Fruit fly (Drosophila melanogaster): Measurements from ENCODE around the gene CG31337.
A peak's percentile ranks its signal among the peaks of the same experiment; 100 is the strongest.

The CG31337 gene

dm6 chr3R:13529256-13529655 is 15.9 kb downstream of the CG31337 start, which contains the start of gene CG46457:
CG46457 (minus strand) TSS chr3R:13529356.
- TF ChIP-seq sc (optimal IDR thresholded peaks at IDR 0.05): no peak
- no peak for TF ChIP-seq sc (GFP tag; optimal IDR thresholded peaks at IDR 0.05)
- peak; percentile 46 for TF ChIP-seq Ets65A (GFP tag)

- TF ChIP-seq C15 (GFP tag; IDR thresholded peaks at IDR 0.05) (no peak), crol (GFP tag; IDR thresholded peaks at IDR 0.05) (no peak), CG6765 (GFP tag; optimal IDR thresholded peaks at IDR 0.05) (no peak), fd64A (GFP tag; optimal IDR thresholded peaks at IDR 0.05) (no peak), Rx (GFP tag; IDR thresholded peaks at IDR 0.05) (no peak), nmo (GFP tag; optimal IDR thresholded peaks at IDR 0.05) (no peak), CG8765 (GFP tag; IDR thresholded peaks at IDR 0.05) (no peak), Dad (GFP tag; optimal IDR thresholded peaks at IDR 0.05) (no peak), Xrp1 (GFP tag; IDR thresholded peaks at IDR 0.05) (no peak), TFAM (GFP tag; optimal IDR thresholded peaks at IDR 0.05) (no peak), CG3838 (GFP tag; optimal IDR thresholded peaks at IDR 0.05) (no peak), ham (GFP tag; IDR thresholded peaks at IDR 0.05) (no peak), trh (GFP tag; optimal IDR thresholded peaks at IDR 0.05) (no peak), dysf (GFP tag; IDR thresholded peaks at IDR 0.05) (no peak), D (optimal IDR thresholded peaks at IDR 0.05) (no peak), D (GFP tag; optimal IDR thresholded peaks at IDR 0.05) (no peak)
Measured at dm6 chr3R:13526638-13527037, 18.6 kb downstream of the CG31337 start.

- TF ChIP-seq CG2129 (GFP tag; IDR thresholded peaks at IDR 0.05; ENCODE audit: partially characterized antibody) (no peak), CG15011 (GFP tag; optimal IDR thresholded peaks at IDR 0.05) (no peak), nom (GFP tag; optimal IDR thresholded peaks at IDR 0.05) (peak; percentile 49), Ets65A (GFP tag) (peak; percentile 42), YL-1 (GFP tag; optimal IDR thresholded peaks at IDR 0.05) (no peak), Aef1 (GFP tag; IDR thresholded peaks at IDR 0.05) (no peak), sug (tag; optimal IDR thresholded peaks at IDR 0.05) (no peak), Doc2 (GFP tag; IDR thresholded peaks at IDR 0.05) (no peak)
Measured at dm6 chr3R:13525986-13526385, 19.2 kb downstream of the CG31337 start.

- no peak for TF ChIP-seq CG3281 (GFP tag; optimal IDR thresholded peaks at IDR 0.05)
- no peak for TF ChIP-seq maf-S (GFP tag; optimal IDR thresholded peaks at IDR 0.05)
- TF ChIP-seq ewg (GFP tag; optimal IDR thresholded peaks at IDR 0.05): no peak
- no peak for TF ChIP-seq ase (GFP tag; IDR thresholded peaks at IDR 0.05)
- no peak for TF ChIP-seq Rx (GFP tag; IDR thresholded peaks at IDR 0.05)
- no peak for TF ChIP-seq bbx (GFP tag; IDR thresholded peaks at IDR 0.05; ENCODE audit: partially characterized antibody)
- TF ChIP-seq Nf-YA (GFP tag; IDR thresholded peaks at IDR 0.05): no peak
- TF ChIP-seq CG9609 (GFP tag; optimal IDR thresholded peaks at IDR 0.05): no peak
- TF ChIP-seq CG18011 (GFP tag; optimal IDR thresholded peaks at IDR 0.05): no peak
- no peak for TF ChIP-seq vvl (GFP tag; IDR thresholded peaks at IDR 0.05)
- no peak for TF ChIP-seq CG17912 (GFP tag; optimal IDR thresholded peaks at IDR 0.05)
- no peak for TF ChIP-seq CG16779 (GFP tag; IDR thresholded peaks at IDR 0.05)
- TF ChIP-seq hth (optimal IDR thresholded peaks at IDR 0.05): no peak
- no peak for TF ChIP-seq Xrp1 (GFP tag; IDR thresholded peaks at IDR 0.05)
- peak; percentile 59 for TF ChIP-seq Drgx (GFP tag; IDR thresholded peaks at IDR 0.05)
- no peak for TF ChIP-seq kni (GFP tag; optimal IDR thresholded peaks at IDR 0.05)
- TF ChIP-seq CrebB (tag; optimal IDR thresholded peaks at IDR 0.05): no peak
- TF ChIP-seq tll (GFP tag; optimal IDR thresholded peaks at IDR 0.05): no peak
- no peak for TF ChIP-seq CG13894 (tag; optimal IDR thresholded peaks at IDR 0.05)
- TF ChIP-seq HmgD (GFP tag; optimal IDR thresholded peaks at IDR 0.05): no peak
- TF ChIP-seq Taf1 (GFP tag; IDR thresholded peaks at IDR 0.05): no peak
- TF ChIP-seq CG17328 (GFP tag; IDR thresholded peaks at IDR 0.05): no peak
- no peak for TF ChIP-seq Atf3 (GFP tag; optimal IDR thresholded peaks at IDR 0.05)
- peak; percentile 52 for TF ChIP-seq Ets65A (GFP tag)
- no peak for TF ChIP-seq CG17829 (tag; optimal IDR thresholded peaks at IDR 0.05)
- TF ChIP-seq bsh (GFP tag; optimal IDR thresholded peaks at IDR 0.05): peak in 1 of 2 experiments; percentile 33
Measured at dm6 chr3R:13524672-13525071, 20.5 kb downstream of the CG31337 start.
